Fruit fly (Drosophila melanogaster): ENCODE data around the gene CG44153.

The CG44153 gene

dm6 chr2L:10203933-10204509 is 24.0 kb upstream of the CG44153 start, which contains the start of gene CG34159:
Gene CG34159, minus strand, starts transcription at chr2L:10204317.
- no peak for TF ChIP-seq CG31388 (GFP tag; optimal IDR thresholded peaks at IDR 0.05)
- no peak for TF ChIP-seq CG11456 (GFP tag; IDR thresholded peaks at IDR 0.05)
- TF ChIP-seq CG16863 (GFP tag; optimal IDR thresholded peaks at IDR 0.05): no peak
- no peak for TF ChIP-seq CG4820 (GFP tag; optimal IDR thresholded peaks at IDR 0.05)
- peak; percentile 43 for TF ChIP-seq lbe (GFP tag; optimal IDR thresholded peaks at IDR 0.05)
- TF ChIP-seq CG12155 (GFP tag; optimal IDR thresholded peaks at IDR 0.05): no peak
- no peak for TF ChIP-seq corto (GFP tag; optimal IDR thresholded peaks at IDR 0.05)
- peak; percentile 65 for TF ChIP-seq CG9797 (GFP tag; optimal IDR thresholded peaks at IDR 0.05)
- TF ChIP-seq CG7839 (tag; optimal IDR thresholded peaks at IDR 0.05): no peak
- TF ChIP-seq CG6813 (GFP tag; optimal IDR thresholded peaks at IDR 0.05): no peak
- no peak for TF ChIP-seq Atf6 (GFP tag; IDR thresholded peaks at IDR 0.05)
- TF ChIP-seq crp (GFP tag; optimal IDR thresholded peaks at IDR 0.05): no peak
- no peak for TF ChIP-seq zfh2 (GFP tag; optimal IDR thresholded peaks at IDR 0.05)
- TF ChIP-seq ewg (GFP tag; optimal IDR thresholded peaks at IDR 0.05): no peak
- peak; percentile 29 for TF ChIP-seq grau (tag; optimal IDR thresholded peaks at IDR 0.05)
- TF ChIP-seq YL-1 (GFP tag; optimal IDR thresholded peaks at IDR 0.05): peak; percentile 62
- no peak for TF ChIP-seq Taf1 (GFP tag; IDR thresholded peaks at IDR 0.05)
- TF ChIP-seq tio (GFP tag; optimal IDR thresholded peaks at IDR 0.05): no peak
- no peak for TF ChIP-seq Mes4 (GFP tag; optimal IDR thresholded peaks at IDR 0.05)
- no peak for TF ChIP-seq CG8290 (GFP tag; optimal IDR thresholded peaks at IDR 0.05)
- no peak for TF ChIP-seq CG8290 (tag; optimal IDR thresholded peaks at IDR 0.05)
- TF ChIP-seq BtbVII (GFP tag; optimal IDR thresholded peaks at IDR 0.05): no peak
- no peak for TF ChIP-seq CG13624 (GFP tag; optimal IDR thresholded peaks at IDR 0.05)
- peak; percentile 68 for TF ChIP-seq E2f2 (GFP tag; IDR thresholded peaks at IDR 0.05)
- no peak for TF ChIP-seq PHDP (tag; optimal IDR thresholded peaks at IDR 0.05)
- TF ChIP-seq CG1529 (GFP tag; optimal IDR thresholded peaks at IDR 0.05): no peak
- no peak for TF ChIP-seq CG8388 (GFP tag; optimal IDR thresholded peaks at IDR 0.05)
- no peak for TF ChIP-seq unpg (GFP tag; optimal IDR thresholded peaks at IDR 0.05)
- TF ChIP-seq Abd-B (GFP tag; optimal IDR thresholded peaks at IDR 0.05): no peak
- TF ChIP-seq CG10565 (GFP tag; optimal IDR thresholded peaks at IDR 0.05): no peak
- TF ChIP-seq kah (GFP tag; optimal IDR thresholded peaks at IDR 0.05): no peak
- TF ChIP-seq Dip3 (GFP tag; optimal IDR thresholded peaks at IDR 0.05): no peak
- no peak for TF ChIP-seq lab (GFP tag; optimal IDR thresholded peaks at IDR 0.05)
- TF ChIP-seq CG17385 (GFP tag; optimal IDR thresholded peaks at IDR 0.05): no peak
- TF ChIP-seq Drgx (GFP tag; IDR thresholded peaks at IDR 0.05): no peak
- TF ChIP-seq CG4282 (GFP tag; optimal IDR thresholded peaks at IDR 0.05): no peak
- TF ChIP-seq tin (GFP tag; optimal IDR thresholded peaks at IDR 0.05): no peak
- no peak for TF ChIP-seq CG11560 (tag; IDR thresholded peaks at IDR 0.05)
- TF ChIP-seq CG12659 (GFP tag; optimal IDR thresholded peaks at IDR 0.05): peak; percentile 62
- TF ChIP-seq Doc3 (GFP tag; IDR thresholded peaks at IDR 0.05; ENCODE audit: partially characterized antibody): no peak
- no peak for TF ChIP-seq CG1647 (GFP tag; optimal IDR thresholded peaks at IDR 0.05)
- TF ChIP-seq wek (GFP tag; optimal IDR thresholded peaks at IDR 0.05): peak; percentile 95
- TF ChIP-seq Ets97D (GFP tag; optimal IDR thresholded peaks at IDR 0.05): peak; percentile 7
- no peak for TF ChIP-seq lmd (GFP tag; IDR thresholded peaks at IDR 0.05)
- TF ChIP-seq CTCF (GFP tag; optimal IDR thresholded peaks at IDR 0.05): no peak
- TF ChIP-seq BEAF-32 (GFP tag; optimal IDR thresholded peaks at IDR 0.05): peak; percentile 9
- TF ChIP-seq Dref (GFP tag; IDR thresholded peaks at IDR 0.05): no peak
- no peak for TF ChIP-seq CG2678 (tag; optimal IDR thresholded peaks at IDR 0.05)
- no peak for TF ChIP-seq dmrt11E (tag; optimal IDR thresholded peaks at IDR 0.05)
- no peak for TF ChIP-seq CG6654 (GFP tag; optimal IDR thresholded peaks at IDR 0.05)
- TF ChIP-seq CG10979 (tag; optimal IDR thresholded peaks at IDR 0.05): no peak
- TF ChIP-seq CG9609 (GFP tag; optimal IDR thresholded peaks at IDR 0.05): no peak

All from whole organism, embryonic.